Fruit fly (Drosophila melanogaster) whole organism, embryonic: ENCODE data around the gene CG17744.
A peak's percentile ranks its signal among the peaks of the same experiment; 100 is the strongest.

Experiments
- Adf1 ChIP-seq: fragments of 200-800 bp; sonication (Bioruptor generic); IDR thresholded peaks from 2 replicates; pipeline ENCODE4 v1.3.6; 2022; ENCODE audit warnings: missing biosample characterization, missing genetic modification characterization
- Blimp-1 ChIP-seq: fragments of 200-800 bp; sonication (Bioruptor generic); optimal IDR thresholded peaks from 3 replicates; lab custom pipeline; 2018; ENCODE audit warnings: missing biosample characterization, missing genetic modification characterization, mild to moderate bottlenecking, moderate library complexity, missing genetic modification reagents
- CG10267 ChIP-seq: fragments of 200-800 bp; sonication (Bioruptor generic); optimal IDR thresholded peaks from 2 replicates; lab custom pipeline; 2018; ENCODE audit warnings: missing biosample characterization, mild to moderate bottlenecking, missing genetic modification characterization, moderate library complexity
- CG11560 ChIP-seq: fragments of 200-800 bp; sonication (Bioruptor generic); IDR thresholded peaks from 3 replicates; pipeline ENCODE4 v1.3.6; 2022; ENCODE audit warnings: missing biosample characterization, missing genetic modification characterization
- CG13424 ChIP-seq: fragments of 200-800 bp; sonication (Bioruptor generic); optimal IDR thresholded peaks from 2 replicates; lab custom pipeline; 2019; ENCODE audit warnings: missing biosample characterization, mild to moderate bottlenecking, missing genetic modification characterization, moderate library complexity
- CG16815 ChIP-seq: fragments of 200-800 bp; sonication (Bioruptor generic); optimal IDR thresholded peaks from 3 replicates; lab custom pipeline; 2017; ENCODE audit warnings: missing biosample characterization, mild to moderate bottlenecking, missing genetic modification characterization
- CG17385 ChIP-seq: fragments of 200-800 bp; sonication (Bioruptor generic); optimal IDR thresholded peaks from 3 replicates; lab custom pipeline; 2018; ENCODE audit warnings: missing biosample characterization, mild to moderate bottlenecking, missing genetic modification characterization
- CG18599 ChIP-seq: fragments of 200-800 bp; sonication (Bioruptor generic); optimal IDR thresholded peaks from 3 replicates; lab custom pipeline; 2017; ENCODE audit warnings: missing biosample characterization, missing genetic modification characterization, mild to moderate bottlenecking, moderate library complexity, missing genetic modification reagents
- CG30431 ChIP-seq: fragments of 200-800 bp; sonication (Bioruptor generic); optimal IDR thresholded peaks from 2 replicates; lab custom pipeline; 2017; ENCODE audit warnings: missing biosample characterization, missing genetic modification characterization
- CG4328 ChIP-seq: fragments of 200-800 bp; sonication (Bioruptor generic); optimal IDR thresholded peaks from 3 replicates; lab custom pipeline; 2017; ENCODE audit warnings: missing biosample characterization, missing genetic modification reagents, missing genetic modification characterization
- CG6683 ChIP-seq: fragments of 200-800 bp; sonication (Bioruptor generic); optimal IDR thresholded peaks from 2 replicates; lab custom pipeline; 2017; ENCODE audit warnings: missing biosample characterization, mild to moderate bottlenecking, missing genetic modification characterization, missing genetic modification reagents
- CG8765 ChIP-seq: fragments of 200-800 bp; sonication (Bioruptor generic); IDR thresholded peaks from 2 replicates; pipeline ENCODE4 v1.3.6; 2022; ENCODE audit warnings: missing biosample characterization, missing genetic modification characterization
- CG8924 ChIP-seq: fragments of 200-800 bp; optimal IDR thresholded peaks from 3 replicates; lab custom pipeline; 2019; ENCODE audit warnings: missing biosample characterization, mild to moderate bottlenecking, missing genetic modification characterization, moderate library complexity
- CkIIα-i1 ChIP-seq: fragments of 200-800 bp; sonication (Bioruptor generic); IDR thresholded peaks from 2 replicates; pipeline ENCODE4 v1.3.6; 2022; ENCODE audit warnings: missing biosample characterization, missing genetic modification characterization
- Dfd ChIP-seq, 2 experiments: fragments of >200 bp; optimal IDR thresholded peaks; 2 replicates each; lab custom pipeline; 2017; ENCODE audit warnings: missing biosample characterization in 2 of 2, missing genetic modification characterization in 2 of 2
- Fer3 ChIP-seq: fragments of 200-800 bp; sonication (Bioruptor generic); optimal IDR thresholded peaks from 2 replicates; lab custom pipeline; 2018; ENCODE audit warnings: missing biosample characterization, mild to moderate bottlenecking, missing genetic modification characterization, moderate library complexity
- Gug ChIP-seq: fragments of 200-800 bp; sonication (Bioruptor generic); IDR thresholded peaks from 4 replicates; pipeline ENCODE4 v1.3.6; 2022; ENCODE audit warnings: missing biosample characterization, missing genetic modification characterization
- HmgD ChIP-seq: fragments of 200-800 bp; sonication (Bioruptor generic); optimal IDR thresholded peaks from 3 replicates; lab custom pipeline; 2016; ENCODE audit warnings: missing biosample characterization, missing genetic modification characterization
- Hmx ChIP-seq: fragments of 200-800 bp; sonication (Bioruptor generic); optimal IDR thresholded peaks from 2 replicates; lab custom pipeline; 2016; ENCODE audit warnings: missing biosample characterization, missing genetic modification characterization
- MESR4 ChIP-seq: fragments of 200-800 bp; sonication (Bioruptor generic); optimal IDR thresholded peaks from 2 replicates; lab custom pipeline; 2018; ENCODE audit warnings: missing biosample characterization, mild to moderate bottlenecking, missing genetic modification characterization, moderate library complexity
- Oaz ChIP-seq: fragments of 200-800 bp; sonication (Bioruptor generic); IDR thresholded peaks from 2 replicates; pipeline ENCODE4 v1.3.6; 2022; ENCODE audit warnings: missing biosample characterization, missing genetic modification characterization
- Scr ChIP-seq: fragments of 200-800 bp; sonication (Bioruptor generic); IDR thresholded peaks from 2 replicates; pipeline ENCODE4 v1.3.6; 2022; ENCODE audit warnings: missing biosample characterization, missing genetic modification characterization; ENCODE audit not compliant: partially characterized antibody
- Sin3A ChIP-seq: fragments of >200 bp; optimal IDR thresholded peaks from 2 replicates; lab custom pipeline; 2018
- Spps ChIP-seq: fragments of 200-800 bp; sonication (Bioruptor generic); optimal IDR thresholded peaks from 2 replicates; lab custom pipeline; 2018; ENCODE audit warnings: missing biosample characterization, mild to moderate bottlenecking, missing genetic modification characterization
- Taf1 ChIP-seq: fragments of 200-800 bp; sonication (Bioruptor generic); IDR thresholded peaks from 2 replicates; pipeline ENCODE4 v1.3.6; 2022; ENCODE audit warnings: missing biosample characterization, missing genetic modification characterization
- ab ChIP-seq: fragments of 200-800 bp; sonication (Bioruptor generic); optimal IDR thresholded peaks from 2 replicates; lab custom pipeline; 2016; ENCODE audit warnings: missing biosample characterization, missing genetic modification characterization
- ac ChIP-seq: fragments of 200-800 bp; sonication (Bioruptor generic); optimal IDR thresholded peaks from 3 replicates; lab custom pipeline; 2017; ENCODE audit warnings: missing biosample characterization, mild to moderate bottlenecking, missing genetic modification characterization
- az2 ChIP-seq: fragments of 200-800 bp; sonication (Bioruptor generic); optimal IDR thresholded peaks from 3 replicates; lab custom pipeline; 2016; ENCODE audit warnings: missing biosample characterization, missing genetic modification characterization
- cg ChIP-seq: fragments of 200-800 bp; sonication (Bioruptor generic); optimal IDR thresholded peaks from 3 replicates; lab custom pipeline; 2019; ENCODE audit warnings: missing biosample characterization, mild to moderate bottlenecking, missing genetic modification characterization, moderate library complexity
- croc ChIP-seq: fragments of 200-800 bp; sonication (Bioruptor generic); conservative IDR thresholded peaks from 3 replicates; pipeline ENCODE4 v1.3.6; 2022; ENCODE audit warnings: missing biosample characterization, missing genetic modification characterization
- crol ChIP-seq: fragments of 200-800 bp; sonication (Bioruptor generic); IDR thresholded peaks from 2 replicates; pipeline ENCODE4 v1.3.6; 2022; ENCODE audit warnings: missing biosample characterization, missing genetic modification characterization
- dimm ChIP-seq: fragments of 200-800 bp; sonication (Bioruptor generic); IDR thresholded peaks from 2 replicates; pipeline ENCODE4 v1.3.6; 2022; ENCODE audit warnings: missing biosample characterization, missing genetic modification characterization
- dmrt11E ChIP-seq: fragments of 200-800 bp; sonication (Bioruptor generic); optimal IDR thresholded peaks from 3 replicates; lab custom pipeline; 2018; ENCODE audit warnings: missing biosample characterization, mild to moderate bottlenecking, missing genetic modification characterization, moderate library complexity
- dpn ChIP-seq, 2 experiments: fragments of 200-800 bp; sonication (Bioruptor generic); optimal IDR thresholded peaks; 3 replicates each; lab custom pipeline; 2016; ENCODE audit warnings: missing biosample characterization in 2 of 2, missing genetic modification characterization in 2 of 2
- emc ChIP-seq: fragments of 200-800 bp; sonication (Bioruptor generic); optimal IDR thresholded peaks from 2 replicates; lab custom pipeline; 2016; ENCODE audit warnings: missing biosample characterization, missing genetic modification characterization
- gcm2 ChIP-seq: fragments of 200-800 bp; sonication (Bioruptor generic); optimal IDR thresholded peaks from 2 replicates; lab custom pipeline; 2016; ENCODE audit warnings: missing biosample characterization, missing genetic modification characterization
- gsb ChIP-seq: fragments of 200-800 bp; sonication (Bioruptor generic); IDR thresholded peaks from 2 replicates; pipeline ENCODE4 v1.3.6; 2022; ENCODE audit warnings: missing biosample characterization, missing genetic modification characterization
- hb ChIP-seq: fragments of 200-800 bp; sonication (Bioruptor generic); IDR thresholded peaks from 3 replicates; pipeline ENCODE4 v1.3.6; 2022; ENCODE audit warnings: missing biosample characterization, missing genetic modification characterization; ENCODE audit not compliant: partially characterized antibody
- insv ChIP-seq, 2 experiments: fragments of 200-800 bp; sonication (Bioruptor generic); optimal IDR thresholded peaks; 3 replicates each; lab custom pipeline; 2016 to 2018; ENCODE audit warnings: missing biosample characterization in 2 of 2, missing genetic modification characterization in 2 of 2
- inv ChIP-seq: fragments of 200-800 bp; sonication (Bioruptor generic); IDR thresholded peaks from 2 replicates; pipeline ENCODE4 v1.3.6; 2022; ENCODE audit warnings: missing biosample characterization, missing genetic modification characterization; ENCODE audit not compliant: partially characterized antibody
- knrl ChIP-seq: fragments of 200-800 bp; sonication (Bioruptor generic); IDR thresholded peaks from 3 replicates; pipeline ENCODE4 v1.3.6; 2022; ENCODE audit warnings: missing biosample characterization, missing genetic modification characterization; ENCODE audit not compliant: partially characterized antibody
- lola ChIP-seq, 3 experiments: fragments of >200 bp in 2 of 3; fragments of 200-800 bp in 1 of 3; sonication (Bioruptor generic) in 1 of 3; optimal IDR thresholded peaks; 2 replicates each; lab custom pipeline; 2017 to 2019; ENCODE audit warnings: missing biosample characterization in 3 of 3, missing genetic modification characterization in 3 of 3, mild to moderate bottlenecking in 1 of 3, moderate library complexity in 1 of 3
- pb ChIP-seq: fragments of 200-800 bp; sonication (Bioruptor generic); optimal IDR thresholded peaks from 3 replicates; lab custom pipeline; 2016; ENCODE audit warnings: missing biosample characterization, missing genetic modification characterization
- repo ChIP-seq: fragments of 200-800 bp; sonication (Bioruptor generic); optimal IDR thresholded peaks from 2 replicates; lab custom pipeline; 2016; ENCODE audit warnings: missing biosample characterization, missing genetic modification characterization
- run ChIP-seq: fragments of 200-800 bp; sonication (Bioruptor generic); optimal IDR thresholded peaks from 3 replicates; lab custom pipeline; 2018; ENCODE audit warnings: missing biosample characterization, mild to moderate bottlenecking, missing genetic modification characterization
- sc ChIP-seq, 3 experiments: fragments of >200 bp in 2 of 3; fragments of 200-800 bp in 1 of 3; sonication (Bioruptor generic) in 1 of 3; optimal IDR thresholded peaks; 2 replicates in 2 of 3; 3 replicates in 1 of 3; lab custom pipeline; 2017; ENCODE audit warnings: mild to moderate bottlenecking in 1 of 3, missing biosample characterization in 1 of 3, missing genetic modification characterization in 1 of 3, missing genetic modification reagents in 1 of 3
- sim ChIP-seq: fragments of 200-800 bp; sonication (Bioruptor generic); IDR thresholded peaks from 2 replicates; pipeline ENCODE4 v1.3.6; 2022; ENCODE audit warnings: missing biosample characterization, missing genetic modification characterization
- sima ChIP-seq: fragments of 200-800 bp; sonication (Bioruptor generic); optimal IDR thresholded peaks from 2 replicates; lab custom pipeline; 2016; ENCODE audit warnings: missing biosample characterization, missing genetic modification characterization
- ssp ChIP-seq: fragments of 200-800 bp; sonication (Bioruptor generic); IDR thresholded peaks from 2 replicates; pipeline ENCODE4 v1.3.6; 2022; ENCODE audit warnings: missing biosample characterization, missing genetic modification characterization
- sug ChIP-seq: fragments of 200-800 bp; optimal IDR thresholded peaks from 2 replicates; lab custom pipeline; 2019; ENCODE audit warnings: missing biosample characterization, mild to moderate bottlenecking, missing genetic modification characterization, moderate library complexity
- zen ChIP-seq: fragments of 200-800 bp; sonication (Bioruptor generic); optimal IDR thresholded peaks from 3 replicates; lab custom pipeline; 2018; ENCODE audit warnings: missing biosample characterization, mild to moderate bottlenecking, missing genetic modification characterization, moderate library complexity

Gene CG17744

DNA sequence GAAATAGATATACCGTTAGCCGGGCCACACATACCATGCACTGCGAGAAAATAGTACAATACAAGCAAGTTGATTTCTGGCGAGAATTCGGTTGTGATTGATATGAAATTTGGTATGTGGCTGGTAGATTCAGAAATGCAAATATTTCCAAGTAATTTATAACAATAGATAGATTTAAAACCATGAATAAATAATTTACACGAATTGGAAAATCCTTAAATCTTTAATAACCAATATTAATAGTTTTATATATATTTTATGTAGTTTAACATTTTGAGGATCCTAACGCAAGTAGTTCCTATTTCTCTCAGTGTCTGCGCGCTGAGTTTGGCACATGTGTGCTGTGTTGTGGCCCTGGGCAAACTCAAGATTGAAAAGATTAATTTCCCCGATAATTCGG is 44.8 kb downstream of the CG17744 start (continued):
- TF ChIP-seq Gug (GFP tag; lab: Robert Waterston, UW): no peak
- no peak for TF ChIP-seq CkIIα-i1
- TF ChIP-seq sima: no peak
- TF ChIP-seq crol (GFP tag; lab: Robert Waterston, UW): no peak
- peak; percentile 16 for TF ChIP-seq CG18599 (GFP tag; lab: Kevin White, UChicago)
- TF ChIP-seq CG8924: peak; percentile 68
- peak in 1 of 2 experiments; percentile 30 for TF ChIP-seq dpn (GFP tag; optimal IDR thresholded peaks at IDR 0.05; lab: Kevin White, UChicago)
- TF ChIP-seq Fer3: no peak
- no peak for TF ChIP-seq croc (GFP tag; lab: Robert Waterston, UW)
- TF ChIP-seq Spps (tag; lab: Kevin White, UChicago): no peak
- peak; percentile 51 for TF ChIP-seq az2
- no peak for TF ChIP-seq sim (GFP tag; lab: Robert Waterston, UW)
- TF ChIP-seq inv (GFP tag; lab: Robert Waterston, UW): no peak
- TF ChIP-seq gcm2: no peak
- TF ChIP-seq sc (optimal IDR thresholded peaks at IDR 0.05; lab: Kevin White, UChicago): no peak
- TF ChIP-seq sc (GFP tag; optimal IDR thresholded peaks at IDR 0.05; lab: Kevin White, UChicago): peak; percentile 47
- TF ChIP-seq hb (GFP tag; lab: Robert Waterston, UW): no peak
- no peak for TF ChIP-seq ab (GFP tag; lab: Kevin White, UChicago)
- TF ChIP-seq Adf1: no peak
- no peak for TF ChIP-seq pb (GFP tag; lab: Kevin White, UChicago)
- no peak for TF ChIP-seq sug (tag; lab: Kevin White, UChicago)
- TF ChIP-seq MESR4: no peak
- TF ChIP-seq CG30431 (GFP tag; lab: Kevin White, UChicago): peak; percentile 62
- TF ChIP-seq lola (GFP tag; optimal IDR thresholded peaks at IDR 0.05; lab: Kevin White, UChicago): peak in 1 of 3 experiments; percentile 83
- no peak for TF ChIP-seq Taf1 (GFP tag; lab: Robert Waterston, UW)
- TF ChIP-seq CG17385: peak; percentile 33
- no peak for TF ChIP-seq emc (GFP tag; lab: Kevin White, UChicago)
- peak; percentile 62 for TF ChIP-seq CG16815 (GFP tag; lab: Kevin White, UChicago)
- TF ChIP-seq cg (GFP tag; lab: Kevin White, UChicago): no peak
- TF ChIP-seq ac (GFP tag; lab: Kevin White, UChicago): peak; percentile 66
- peak; percentile 64 for TF ChIP-seq CG13424
- TF ChIP-seq ssp (GFP tag; lab: Robert Waterston, UW): no peak
- no peak for TF ChIP-seq CG6683 (GFP tag; lab: Kevin White, UChicago)
- TF ChIP-seq insv (GFP tag; optimal IDR thresholded peaks at IDR 0.05; lab: Kevin White, UChicago): no peak
- TF ChIP-seq run (tag; lab: Kevin White, UChicago): no peak
- no peak for TF ChIP-seq CG4328 (GFP tag; lab: Kevin White, UChicago)
- TF ChIP-seq Blimp-1 (GFP tag; lab: Kevin White, UChicago): peak; percentile 43
- peak; percentile 86 for TF ChIP-seq dmrt11E (tag; lab: Kevin White, UChicago)
- no peak for TF ChIP-seq Dfd (GFP tag; optimal IDR thresholded peaks at IDR 0.05; lab: Kevin White, UChicago)
- peak; percentile 62; the same call in 1 of the 2 replicates for TF ChIP-seq CG8765 (GFP tag; lab: Robert Waterston, UW)
- TF ChIP-seq CG11560: no peak
- TF ChIP-seq Hmx (GFP tag; lab: Kevin White, UChicago): no peak
- TF ChIP-seq zen (tag; lab: Kevin White, UChicago): peak; percentile 76
- TF ChIP-seq repo: no peak
- TF ChIP-seq dimm (GFP tag; lab: Robert Waterston, UW): no peak
- TF ChIP-seq Sin3A (lab: Kevin White, UChicago): no peak
- no peak for TF ChIP-seq Oaz (GFP tag; lab: Robert Waterston, UW)
- no peak for TF ChIP-seq Scr
- TF ChIP-seq knrl (GFP tag; lab: Robert Waterston, UW): no peak
- TF ChIP-seq CG10267 (tag; lab: Kevin White, UChicago): peak; percentile 55
- no peak for TF ChIP-seq gsb (GFP tag; lab: Robert Waterston, UW)
- TF ChIP-seq HmgD (GFP tag; lab: Kevin White, UChicago): no peak
